Worm (Caenorhabditis elegans): ENCODE data around the gene F56D6.9.

Gene F56D6.9

ce11 chrIV:3892027-3892426 is at the start of gene F56D6.9:
Gene F56D6.9 (plus strand): TSS chrIV:3892327.
- TF ChIP-seq scrt-1 (GFP tag; IDR thresholded peaks at IDR 0.05) (no peak), ceh-13 (GFP tag; optimal IDR thresholded peaks at IDR 0.05) (no peak), hnd-1 (tag; optimal IDR thresholded peaks at IDR 0.05) (no peak)

- TF ChIP-seq hnd-1 (tag; optimal IDR thresholded peaks at IDR 0.05): no peak
- TF ChIP-seq ceh-36 (tag; optimal IDR thresholded peaks at IDR 0.05): peak; percentile 43
- no peak for TF ChIP-seq B0310.2 (tag; optimal IDR thresholded peaks at IDR 0.05)
Observed at ce11 chrIV:3843019-3843527, 49.1 kb upstream of the F56D6.9 start.

ce11 chrIV:3844004-3844403 is 48.1 kb upstream of the F56D6.9 start:
- peak; percentile 24 for TF ChIP-seq hmg-4 (GFP tag; optimal IDR thresholded peaks at IDR 0.05)
- no peak for TF ChIP-seq B0310.2 (tag; optimal IDR thresholded peaks at IDR 0.05)

- no peak for TF ChIP-seq tbx-37 (GFP tag; conservative IDR thresholded peaks at IDR 0.05)
- TF ChIP-seq pes-1 (GFP tag; IDR thresholded peaks at IDR 0.05): no peak
- TF ChIP-seq hmbx-1 (tag; optimal IDR thresholded peaks at IDR 0.05): no peak
- no peak for TF ChIP-seq aly-1 (tag; optimal IDR thresholded peaks at IDR 0.05)
- TF ChIP-seq B0310.2 (tag; optimal IDR thresholded peaks at IDR 0.05): no peak
- no peak for TF ChIP-seq F13C5.2 (tag; optimal IDR thresholded peaks at IDR 0.05)
Observed at ce11 chrIV:3844584-3844983, 47.5 kb upstream of the F56D6.9 start.

- TF ChIP-seq hmbx-1 (tag; optimal IDR thresholded peaks at IDR 0.05) (no peak), ceh-36 (tag; optimal IDR thresholded peaks at IDR 0.05) (no peak)
Observed at ce11 chrIV:3847489-3847888, 44.6 kb upstream of the F56D6.9 start.

- TF ChIP-seq aly-1 (tag; optimal IDR thresholded peaks at IDR 0.05) (no peak), hnd-1 (tag; optimal IDR thresholded peaks at IDR 0.05) (no peak), tbx-37 (GFP tag; conservative IDR thresholded peaks at IDR 0.05) (no peak), ama-1 (optimal IDR thresholded peaks at IDR 0.05) (no peak)
Observed at ce11 chrIV:3848985-3849384, 43.1 kb upstream of the F56D6.9 start.

ce11 chrIV:3853557-3853956 is 38.6 kb upstream of the F56D6.9 start:
- no peak for TF ChIP-seq hnd-1 (tag; optimal IDR thresholded peaks at IDR 0.05)
- no peak for TF ChIP-seq scrt-1 (GFP tag; IDR thresholded peaks at IDR 0.05)
- no peak for TF ChIP-seq tra-4 (tag; optimal IDR thresholded peaks at IDR 0.05)
- TF ChIP-seq tbx-37 (GFP tag; conservative IDR thresholded peaks at IDR 0.05): no peak

- TF ChIP-seq scrt-1 (GFP tag; IDR thresholded peaks at IDR 0.05) (no peak), B0310.2 (tag; optimal IDR thresholded peaks at IDR 0.05) (no peak), hnd-1 (tag; optimal IDR thresholded peaks at IDR 0.05) (no peak), sea-1 (GFP tag; conservative IDR thresholded peaks at IDR 0.05) (no peak), F13C5.2 (tag; optimal IDR thresholded peaks at IDR 0.05) (no peak), aly-1 (tag; optimal IDR thresholded peaks at IDR 0.05) (peak; percentile 20)
Observed at ce11 chrIV:3854606-3855005, 37.5 kb upstream of the F56D6.9 start.

ce11 chrIV:3855543-3855942 is 36.6 kb upstream of the F56D6.9 start, which contains the start of gene zag-1:
Gene zag-1 (plus strand): TSS chrIV:3855843.
- TF ChIP-seq hnd-1 (tag; optimal IDR thresholded peaks at IDR 0.05): no peak
- TF ChIP-seq sea-1 (GFP tag; conservative IDR thresholded peaks at IDR 0.05): no peak
- no peak for TF ChIP-seq pes-1 (GFP tag; IDR thresholded peaks at IDR 0.05)
- no peak for TF ChIP-seq B0310.2 (tag; optimal IDR thresholded peaks at IDR 0.05)
- no peak for TF ChIP-seq hmg-4 (GFP tag; optimal IDR thresholded peaks at IDR 0.05)
- no peak for TF ChIP-seq tra-4 (tag; optimal IDR thresholded peaks at IDR 0.05)
- TF ChIP-seq hmbx-1 (tag; optimal IDR thresholded peaks at IDR 0.05): no peak
- no peak for TF ChIP-seq ets-7 (tag; optimal IDR thresholded peaks at IDR 0.05)
- no peak for TF ChIP-seq aly-1 (tag; optimal IDR thresholded peaks at IDR 0.05)
- no peak for TF ChIP-seq ama-1 (optimal IDR thresholded peaks at IDR 0.05)
- no peak for TF ChIP-seq ceh-13 (GFP tag; optimal IDR thresholded peaks at IDR 0.05)
- no peak for TF ChIP-seq flt-1 (GFP tag; IDR thresholded peaks at IDR 0.05)
- no peak for TF ChIP-seq tbx-11 (GFP tag; IDR thresholded peaks at IDR 0.05)
- TF ChIP-seq scrt-1 (GFP tag; IDR thresholded peaks at IDR 0.05): no peak
- no peak for TF ChIP-seq F13C5.2 (tag; optimal IDR thresholded peaks at IDR 0.05)
- no peak for TF ChIP-seq tbx-37 (GFP tag; conservative IDR thresholded peaks at IDR 0.05)
- TF ChIP-seq ceh-36 (tag; optimal IDR thresholded peaks at IDR 0.05): no peak

ce11 chrIV:3856190-3856589 is 35.9 kb upstream of the F56D6.9 start:
- TF ChIP-seq scrt-1 (GFP tag; IDR thresholded peaks at IDR 0.05): no peak
- TF ChIP-seq tbx-11 (GFP tag; IDR thresholded peaks at IDR 0.05): no peak
- no peak for TF ChIP-seq sea-1 (GFP tag; conservative IDR thresholded peaks at IDR 0.05)
- TF ChIP-seq ets-7 (tag; optimal IDR thresholded peaks at IDR 0.05): no peak
- TF ChIP-seq hnd-1 (tag; optimal IDR thresholded peaks at IDR 0.05): no peak
- TF ChIP-seq B0310.2 (tag; optimal IDR thresholded peaks at IDR 0.05): no peak
- TF ChIP-seq tra-4 (tag; optimal IDR thresholded peaks at IDR 0.05): no peak
- TF ChIP-seq ceh-36 (tag; optimal IDR thresholded peaks at IDR 0.05): no peak
- TF ChIP-seq flt-1 (GFP tag; IDR thresholded peaks at IDR 0.05): no peak
- no peak for TF ChIP-seq F13C5.2 (tag; optimal IDR thresholded peaks at IDR 0.05)
- TF ChIP-seq hmg-4 (GFP tag; optimal IDR thresholded peaks at IDR 0.05): peak; percentile 15
- no peak for TF ChIP-seq ama-1 (optimal IDR thresholded peaks at IDR 0.05)
- TF ChIP-seq aly-1 (tag; optimal IDR thresholded peaks at IDR 0.05): no peak
- no peak for TF ChIP-seq tbx-37 (GFP tag; conservative IDR thresholded peaks at IDR 0.05)
- TF ChIP-seq pes-1 (GFP tag; IDR thresholded peaks at IDR 0.05): 0 out of 2 replicates have a peak, but pooled peaks have one; percentile 18
- no peak for TF ChIP-seq ceh-13 (GFP tag; optimal IDR thresholded peaks at IDR 0.05)
- no peak for TF ChIP-seq hmbx-1 (tag; optimal IDR thresholded peaks at IDR 0.05)
